Fruit fly (Drosophila melanogaster) whole organism, wandering third instar larva: ENCODE results near the gene CG13898.

Source experiments
- Abd-B ChIP-seq: fragments of >200 bp; optimal IDR thresholded peaks from 2 replicates; lab custom pipeline; 2017; ENCODE audit warnings: missing biosample characterization, missing genetic modification characterization
- CG32264 ChIP-seq: fragments of 200-800 bp; sonication (Bioruptor generic); optimal IDR thresholded peaks from 2 replicates; lab custom pipeline; 2016; ENCODE audit warnings: missing biosample characterization, missing genetic modification characterization
- CG9705 ChIP-seq: fragments of 200-800 bp; sonication (Bioruptor generic); optimal IDR thresholded peaks from 2 replicates; lab custom pipeline; 2018; ENCODE audit warnings: missing biosample characterization, mild to moderate bottlenecking, missing genetic modification characterization
- CrebA ChIP-seq: fragments of 200-800 bp; sonication (Bioruptor generic); optimal IDR thresholded peaks from 2 replicates; lab custom pipeline; 2016; ENCODE audit warnings: missing biosample characterization, mild to moderate bottlenecking, missing genetic modification characterization, borderline replicate concordance
- Dfd ChIP-seq: fragments of >200 bp; optimal IDR thresholded peaks from 2 replicates; lab custom pipeline; 2017; ENCODE audit warnings: missing biosample characterization, missing genetic modification characterization
- Dif ChIP-seq: fragments of 200-275, 200-300 bp; sonication (Bioruptor generic); optimal IDR thresholded peaks from 2 replicates; lab custom pipeline; 2018; ENCODE audit warnings: missing biosample characterization, missing genetic modification characterization; ENCODE audit not compliant: partially characterized antibody
- GATAd ChIP-seq: sonication (Bioruptor generic); optimal IDR thresholded peaks from 2 replicates; lab custom pipeline; 2016; ENCODE audit warnings: missing biosample characterization, missing genetic modification characterization
- HLH106 ChIP-seq: fragments of 200-800 bp; optimal IDR thresholded peaks from 3 replicates; lab custom pipeline; 2019; ENCODE audit warnings: missing biosample characterization, mild to moderate bottlenecking, missing genetic modification characterization, moderate library complexity
- Hr78 ChIP-seq: fragments of >200 bp; optimal IDR thresholded peaks from 2 replicates; lab custom pipeline; 2017; ENCODE audit warnings: missing biosample characterization, missing genetic modification characterization
- Hr83 ChIP-seq: fragments of 200-300 bp; sonication (Bioruptor generic); optimal IDR thresholded peaks from 2 replicates; lab custom pipeline; 2016; ENCODE audit warnings: missing biosample characterization, mild to moderate bottlenecking, missing genetic modification characterization, moderate library complexity; ENCODE audit not compliant: poor library complexity, severe bottlenecking
- Mio ChIP-seq: sonication (Bioruptor generic); optimal IDR thresholded peaks from 2 replicates; lab custom pipeline; 2016; ENCODE audit warnings: missing biosample characterization, missing genetic modification characterization
- Myc ChIP-seq: fragments of >200 bp; optimal IDR thresholded peaks from 2 replicates; lab custom pipeline; 2017
- N ChIP-seq: fragments of >200 bp; optimal IDR thresholded peaks from 2 replicates; lab custom pipeline; 2018; ENCODE audit warnings: missing biosample characterization, missing external identifiers, missing genetic modification characterization
- OdsH ChIP-seq: fragments of 200-800 bp; sonication (Bioruptor generic); optimal IDR thresholded peaks from 2 replicates; lab custom pipeline; 2016; ENCODE audit warnings: missing biosample characterization, mild to moderate bottlenecking, missing genetic modification characterization
- Rel ChIP-seq, 2 experiments: fragments of 200-800 bp; sonication (Bioruptor generic) in 1 of 2; optimal IDR thresholded peaks; 2 replicates in 1 of 2; 3 replicates in 1 of 2; lab custom pipeline; 2016 to 2019; ENCODE audit warnings: mild to moderate bottlenecking in 2 of 2, missing biosample characterization in 2 of 2, missing genetic modification characterization in 2 of 2, moderate library complexity in 1 of 2
- Sp1 ChIP-seq: fragments of 200-800 bp; sonication (Bioruptor generic); optimal IDR thresholded peaks from 3 replicates; lab custom pipeline; 2019; ENCODE audit warnings: missing biosample characterization, mild to moderate bottlenecking, missing genetic modification characterization, moderate library complexity
- Vsx2 ChIP-seq: fragments of 200-300, 225-300 bp; sonication (Bioruptor generic); optimal IDR thresholded peaks from 2 replicates; lab custom pipeline; 2018; ENCODE audit warnings: missing biosample characterization, missing genetic modification characterization; ENCODE audit not compliant: partially characterized antibody
- br ChIP-seq: fragments of 200-800 bp; sonication (Bioruptor generic); optimal IDR thresholded peaks from 2 replicates; lab custom pipeline; 2016; ENCODE audit warnings: missing biosample characterization, missing genetic modification characterization
- brk ChIP-seq: fragments of 200-800 bp; sonication (Bioruptor generic); optimal IDR thresholded peaks from 2 replicates; lab custom pipeline; 2016; ENCODE audit warnings: missing biosample characterization, mild to moderate bottlenecking, missing genetic modification characterization
- dl ChIP-seq, 2 experiments: fragments of 175-275, 200-275 bp in 1 of 2; fragments of 200-275 bp in 1 of 2; sonication (Bioruptor generic); optimal IDR thresholded peaks; lab custom pipeline; 2018; ENCODE audit warnings: mild to moderate bottlenecking in 2 of 2, missing biosample characterization in 2 of 2, missing genetic modification characterization in 2 of 2, moderate library complexity in 2 of 2; ENCODE audit not compliant: partially characterized antibody in 2 of 2, insufficient read depth in 1 of 2
- dmrt93B ChIP-seq: fragments of 200-800 bp; sonication (Bioruptor generic); optimal IDR thresholded peaks from 2 replicates; lab custom pipeline; 2018; ENCODE audit warnings: missing biosample characterization, mild to moderate bottlenecking, missing genetic modification characterization
- dsf ChIP-seq: sonication (Bioruptor generic); optimal IDR thresholded peaks from 2 replicates; lab custom pipeline; 2016; ENCODE audit warnings: missing biosample characterization, missing genetic modification characterization, borderline replicate concordance
- ey ChIP-seq: fragments of 200-800 bp; sonication (Bioruptor generic); optimal IDR thresholded peaks from 2 replicates; lab custom pipeline; 2016; ENCODE audit warnings: missing biosample characterization, missing genetic modification characterization
- foxo ChIP-seq, 2 experiments: fragments of 200-800 bp; sonication (Bioruptor generic); optimal IDR thresholded peaks; 2 replicates in 1 of 2; 3 replicates in 1 of 2; lab custom pipeline; 2016 to 2017; ENCODE audit warnings: missing biosample characterization in 2 of 2, missing genetic modification characterization in 2 of 2
- fru ChIP-seq: fragments of 200-800 bp; sonication (Bioruptor generic); optimal IDR thresholded peaks from 3 replicates; lab custom pipeline; 2016; ENCODE audit warnings: missing biosample characterization, mild to moderate bottlenecking, missing genetic modification characterization
- h ChIP-seq: fragments of 200-800 bp; sonication (Bioruptor generic); optimal IDR thresholded peaks from 3 replicates; lab custom pipeline; 2016; ENCODE audit warnings: missing biosample characterization, mild to moderate bottlenecking, missing genetic modification characterization
- jim ChIP-seq: fragments of 175-275, 200-325 bp; sonication (Bioruptor generic); optimal IDR thresholded peaks from 2 replicates; lab custom pipeline; 2016; ENCODE audit warnings: missing biosample characterization, mild to moderate bottlenecking, missing genetic modification characterization
- lola ChIP-seq: fragments of >200 bp; optimal IDR thresholded peaks from 2 replicates; lab custom pipeline; 2017; ENCODE audit warnings: missing biosample characterization, missing genetic modification characterization
- pan ChIP-seq: fragments of >200 bp; optimal IDR thresholded peaks from 2 replicates; lab custom pipeline; 2017
- psq ChIP-seq: fragments of 200-800 bp; sonication (Bioruptor generic); optimal IDR thresholded peaks from 3 replicates; lab custom pipeline; 2017; ENCODE audit warnings: missing biosample characterization, mild to moderate bottlenecking, missing genetic modification characterization, moderate library complexity
- rgr ChIP-seq: fragments of 200-800 bp; sonication (Bioruptor generic); optimal IDR thresholded peaks from 3 replicates; lab custom pipeline; 2016; ENCODE audit warnings: missing biosample characterization, mild to moderate bottlenecking, missing genetic modification characterization
- sage ChIP-seq: fragments of 200-800 bp; sonication (Bioruptor generic); optimal IDR thresholded peaks from 2 replicates; lab custom pipeline; 2016; ENCODE audit warnings: missing biosample characterization, mild to moderate bottlenecking, missing genetic modification characterization
- tai ChIP-seq: sonication (Bioruptor generic); optimal IDR thresholded peaks from 2 replicates; lab custom pipeline; 2016; ENCODE audit warnings: missing biosample characterization, missing genetic modification characterization
- woc ChIP-seq: sonication (Bioruptor generic); optimal IDR thresholded peaks from 2 replicates; lab custom pipeline; 2016; ENCODE audit warnings: missing biosample characterization, mild to moderate bottlenecking, missing genetic modification characterization

CG13898 gene

DNA sequence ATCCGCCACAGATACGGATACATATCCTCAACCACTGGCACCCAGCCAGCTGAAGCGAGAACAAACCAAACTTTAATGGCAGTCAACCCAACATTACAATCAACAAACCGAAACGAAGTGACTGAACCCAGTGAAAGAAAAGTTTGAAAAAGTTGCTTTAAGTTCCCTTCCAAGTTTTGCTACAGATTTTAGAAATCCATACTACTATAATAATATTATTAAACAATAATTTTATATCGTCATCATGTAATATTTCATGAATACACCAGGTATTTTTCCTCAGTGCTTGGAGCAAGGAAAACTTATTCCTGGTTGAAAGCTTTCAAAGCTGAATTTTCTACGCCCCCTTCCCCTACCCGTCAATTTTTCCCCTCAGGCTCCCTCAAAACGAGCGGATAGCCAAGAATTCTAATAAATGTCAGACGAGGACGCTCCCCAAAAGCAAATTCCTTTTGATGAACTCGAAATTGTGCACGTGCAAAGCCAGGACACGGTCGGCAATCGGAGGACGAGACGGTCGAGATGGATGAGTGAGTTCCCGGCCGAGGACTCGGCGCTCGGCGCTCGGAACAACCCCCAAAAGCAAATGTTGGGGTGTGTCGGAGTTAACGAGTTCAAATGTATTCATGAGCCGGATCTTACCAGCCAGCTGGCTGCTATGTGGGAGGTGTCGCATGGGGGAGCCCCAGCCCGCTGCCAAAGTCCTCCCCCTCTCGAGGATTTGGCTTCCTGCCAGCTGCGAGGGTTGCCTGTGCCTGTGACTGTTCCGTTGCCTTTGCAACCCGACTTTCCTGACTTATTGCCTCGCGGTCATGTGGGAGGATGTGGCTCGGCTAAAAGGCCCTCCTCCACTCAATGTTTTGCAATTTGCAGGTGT lies 6.7 kb downstream of the CG13898 start:
- TF ChIP-seq fru (peak; percentile 31), HLH106 (tag; lab: Kevin White, UChicago) (peak; percentile 24), sage (GFP tag; lab: Kevin White, UChicago) (peak; percentile 1), N (GFP tag; lab: Kevin White, UChicago) (no peak), h (GFP tag; lab: Kevin White, UChicago) (peak; percentile 26), Vsx2 (GFP tag; lab: Kevin White, UChicago) (no peak), foxo (GFP tag; optimal IDR thresholded peaks at IDR 0.05; lab: Kevin White, UChicago) (peak in 1 of 2 experiments; percentile 20)

dm6 chr3L:795001-795400 lies 8.8 kb downstream of the CG13898 start:
- no peak for TF ChIP-seq psq (GFP tag; lab: Kevin White, UChicago)
- no peak for TF ChIP-seq foxo (GFP tag; optimal IDR thresholded peaks at IDR 0.05; lab: Kevin White, UChicago)
- TF ChIP-seq Hr83 (GFP tag; lab: Kevin White, UChicago) = no peak
- no peak for TF ChIP-seq h (GFP tag; lab: Kevin White, UChicago)
- TF ChIP-seq CrebA (GFP tag; lab: Kevin White, UChicago) = no peak
- no peak for TF ChIP-seq Dfd (GFP tag; lab: Kevin White, UChicago)
- no peak for TF ChIP-seq sage (GFP tag; lab: Kevin White, UChicago)
- no peak for TF ChIP-seq tai (GFP tag; lab: Kevin White, UChicago)
- no peak for TF ChIP-seq ey (GFP tag; lab: Kevin White, UChicago)
- TF ChIP-seq Mio = no peak
- TF ChIP-seq rgr (GFP tag; lab: Kevin White, UChicago) = no peak
- no peak for TF ChIP-seq Hr78 (GFP tag; lab: Kevin White, UChicago)
- no peak for TF ChIP-seq CG9705 (GFP tag; lab: Kevin White, UChicago)
- no peak for TF ChIP-seq lola (GFP tag; lab: Kevin White, UChicago)
- no peak for TF ChIP-seq fru
- TF ChIP-seq dsf = no peak

DNA sequence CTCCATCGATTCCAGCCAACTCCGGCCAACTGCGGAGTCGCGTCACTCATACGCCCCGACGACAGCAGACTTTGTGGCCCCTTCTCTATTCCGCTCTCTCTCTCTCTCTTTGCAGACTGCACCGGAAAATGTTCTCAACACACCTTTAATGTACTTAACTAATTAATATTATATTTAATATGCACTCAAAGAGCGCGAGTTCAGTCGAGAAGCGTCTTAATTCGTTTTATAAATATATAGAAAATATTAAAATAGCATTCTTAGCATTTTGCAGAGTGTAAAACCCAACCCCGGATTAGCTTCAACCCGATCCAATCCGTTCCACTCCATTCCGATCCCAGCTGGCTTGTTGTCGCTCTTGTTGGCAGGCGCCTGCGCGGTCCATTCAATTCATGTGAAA lies 9.4 kb downstream of the CG13898 start:
- TF ChIP-seq Sp1 (GFP tag; lab: Kevin White, UChicago) (no peak), CrebA (GFP tag; lab: Kevin White, UChicago) (no peak), Mio (no peak), dmrt93B (GFP tag; lab: Kevin White, UChicago) (no peak), CG32264 (no peak), dl (GFP tag; optimal IDR thresholded peaks at IDR 0.05; lab: Kevin White, UChicago; ENCODE audit: insufficient read depth in 1 of 2, partially characterized antibody in 2 of 2) (no peak), woc (GFP tag; lab: Kevin White, UChicago) (no peak), sage (GFP tag; lab: Kevin White, UChicago) (no peak), Hr83 (GFP tag; lab: Kevin White, UChicago) (no peak)
- TF ChIP-seq, all 38 proteins: peak for 0

- TF ChIP-seq brk (GFP tag; lab: Kevin White, UChicago) = no peak
- TF ChIP-seq, all 38 proteins: peak for 0
Observed at dm6 chr3L:793733-794320, 10.0 kb downstream of the CG13898 start.

DNA sequence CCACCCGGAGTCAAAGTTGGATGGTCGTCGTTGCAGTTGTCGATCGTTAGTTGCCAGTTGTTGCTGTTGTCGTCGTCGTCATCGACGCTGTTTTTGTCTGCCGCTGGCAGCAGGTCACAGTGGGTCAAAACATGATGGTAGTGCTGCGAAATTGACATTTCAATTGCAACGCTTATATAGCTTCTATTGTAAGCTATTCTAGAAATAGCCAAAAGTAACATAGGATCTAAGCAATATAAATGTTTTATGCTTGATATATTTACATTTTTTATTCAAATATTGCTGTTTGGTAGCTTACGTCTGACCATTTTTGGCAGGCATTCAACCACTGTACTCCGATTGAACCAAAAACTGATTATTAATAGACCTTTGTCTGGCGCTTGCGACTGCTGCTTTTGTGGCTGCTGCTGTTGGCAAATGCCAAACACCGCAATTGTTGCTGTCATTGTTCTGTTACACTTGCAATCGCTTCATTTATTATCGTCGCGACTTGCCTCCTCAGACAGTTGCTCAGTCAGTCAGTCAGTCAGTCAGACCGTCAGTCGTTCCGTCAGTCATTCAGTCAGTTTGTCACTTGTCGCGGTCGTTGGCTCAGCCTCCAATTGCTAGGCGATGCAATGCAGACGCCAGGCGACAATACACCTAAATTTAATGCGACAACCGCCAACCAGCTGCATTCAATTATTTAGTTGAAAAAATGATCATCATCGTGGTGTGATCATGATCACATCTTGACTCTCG lies 12.4 kb downstream of the CG13898 start:
- TF ChIP-seq HLH106 (tag; lab: Kevin White, UChicago) (peak; percentile 59), pan (no peak), psq (GFP tag; lab: Kevin White, UChicago) (peak; percentile 24), CG32264 (no peak), lola (GFP tag; lab: Kevin White, UChicago) (no peak), GATAd (GFP tag; lab: Kevin White, UChicago) (no peak), CrebA (GFP tag; lab: Kevin White, UChicago) (no peak), OdsH (GFP tag; lab: Kevin White, UChicago) (peak; percentile 56), h (GFP tag; lab: Kevin White, UChicago) (peak; percentile 84), Sp1 (GFP tag; lab: Kevin White, UChicago) (peak; percentile 38), Abd-B (GFP tag; lab: Kevin White, UChicago) (no peak), dsf (no peak), Mio (no peak), Rel (GFP tag; optimal IDR thresholded peaks at IDR 0.05; lab: Kevin White, UChicago) (peak; percentile 25), Rel (tag; optimal IDR thresholded peaks at IDR 0.05; lab: Kevin White, UChicago) (peak; percentile 1), Myc (no peak), Dif (no peak), dmrt93B (GFP tag; lab: Kevin White, UChicago) (peak; percentile 26), N (GFP tag; lab: Kevin White, UChicago) (no peak), Hr78 (GFP tag; lab: Kevin White, UChicago) (no peak), foxo (GFP tag; optimal IDR thresholded peaks at IDR 0.05; lab: Kevin White, UChicago) (peak in 1 of 2 experiments; percentile 42), fru (peak; percentile 42), br (GFP tag; lab: Kevin White, UChicago) (peak; percentile 62), brk (GFP tag; lab: Kevin White, UChicago) (no peak), rgr (GFP tag; lab: Kevin White, UChicago) (peak; percentile 45), jim (no peak)
